Worm (Caenorhabditis elegans) whole organism, midembryonic: ENCODE measurements around the gene atgl-1.

Experiments
- T22C8.4 ChIP-seq: fragments of 200-800 bp; sonication (Bioruptor generic); IDR thresholded peaks from 2 replicates; pipeline ENCODE4 v1.3.6; 2022; ENCODE audit warnings: missing genetic modification characterization, missing compliant biosample characterization
- cog-1 ChIP-seq: sonication (generic microtip); optimal IDR thresholded peaks from 2 replicates; lab custom pipeline; 2016; ENCODE audit warnings: missing genetic modification characterization, missing compliant biosample characterization
- flt-1 ChIP-seq: fragments of 200-800 bp; sonication (Bioruptor generic); IDR thresholded peaks from 2 replicates; pipeline ENCODE4 v1.3.6; 2022; ENCODE audit warnings: missing genetic modification characterization, missing compliant biosample characterization
- klf-2 ChIP-seq: fragments of 200-800 bp; sonication (Bioruptor generic); conservative IDR thresholded peaks from 2 replicates; pipeline ENCODE4 v1.3.6; 2022; ENCODE audit warnings: missing genetic modification reagents, missing genetic modification characterization, missing compliant biosample characterization
- med-1 ChIP-seq: sonication (generic microtip); optimal IDR thresholded peaks from 2 replicates; lab custom pipeline; 2017; ENCODE audit warnings: missing genetic modification characterization, mild to moderate bottlenecking, missing compliant biosample characterization, antibody characterized with exemption, missing genetic modification reagents; ENCODE audit not compliant: insufficient read depth
- ref-1 ChIP-seq: fragments of 200-800 bp; sonication (Bioruptor generic); conservative IDR thresholded peaks from 2 replicates; pipeline ENCODE4 v1.3.6; 2022; ENCODE audit warnings: missing genetic modification reagents, missing genetic modification characterization, missing compliant biosample characterization
- tab-1 ChIP-seq: fragments of 200-800 bp; sonication (Bioruptor generic); IDR thresholded peaks from 2 replicates; pipeline ENCODE4 v1.3.6; 2022; ENCODE audit warnings: missing genetic modification characterization, missing compliant biosample characterization
- ztf-23 ChIP-seq: fragments of 200-800 bp; sonication (Bioruptor generic); IDR thresholded peaks from 2 replicates; pipeline ENCODE4 v1.3.6; 2022; ENCODE audit warnings: missing genetic modification reagents, missing genetic modification characterization, missing compliant biosample characterization
- ztf-29 ChIP-seq: fragments of 200-800 bp; sonication (Bioruptor generic); IDR thresholded peaks from 2 replicates; pipeline ENCODE4 v1.3.6; 2022; ENCODE audit warnings: missing genetic modification reagents, missing genetic modification characterization, missing compliant biosample characterization

atgl-1 gene

DNA sequence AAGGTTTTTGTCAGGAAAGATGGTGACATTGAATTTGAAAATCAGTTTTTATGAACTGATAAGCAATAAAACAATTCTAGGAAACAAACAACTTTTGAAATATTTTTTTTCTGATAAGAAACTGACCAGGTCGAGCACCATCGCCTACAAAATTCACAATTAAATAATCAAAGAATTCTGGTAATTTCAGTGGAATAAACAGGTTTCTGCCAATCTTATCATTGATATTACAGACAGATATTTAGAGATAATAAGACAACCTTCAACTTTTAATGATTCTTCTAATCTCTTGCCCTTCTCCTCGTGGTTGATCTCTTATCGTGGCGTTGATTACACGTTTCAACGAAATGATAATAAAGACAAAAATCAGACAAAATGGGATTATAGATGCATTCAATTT, 22.9 kb downstream of the atgl-1 start:
- TF ChIP-seq ref-1 (GFP tag; lab: Robert Waterston, UW) (no peak), flt-1 (GFP tag; lab: Robert Waterston, UW) (no peak), ztf-29 (no peak), T22C8.4 (no peak), tab-1 (GFP tag; lab: Robert Waterston, UW) (no peak), med-1 (GFP tag; lab: Kevin White, UChicago) (no peak), ztf-23 (GFP tag; lab: Robert Waterston, UW) (no peak)

DNA sequence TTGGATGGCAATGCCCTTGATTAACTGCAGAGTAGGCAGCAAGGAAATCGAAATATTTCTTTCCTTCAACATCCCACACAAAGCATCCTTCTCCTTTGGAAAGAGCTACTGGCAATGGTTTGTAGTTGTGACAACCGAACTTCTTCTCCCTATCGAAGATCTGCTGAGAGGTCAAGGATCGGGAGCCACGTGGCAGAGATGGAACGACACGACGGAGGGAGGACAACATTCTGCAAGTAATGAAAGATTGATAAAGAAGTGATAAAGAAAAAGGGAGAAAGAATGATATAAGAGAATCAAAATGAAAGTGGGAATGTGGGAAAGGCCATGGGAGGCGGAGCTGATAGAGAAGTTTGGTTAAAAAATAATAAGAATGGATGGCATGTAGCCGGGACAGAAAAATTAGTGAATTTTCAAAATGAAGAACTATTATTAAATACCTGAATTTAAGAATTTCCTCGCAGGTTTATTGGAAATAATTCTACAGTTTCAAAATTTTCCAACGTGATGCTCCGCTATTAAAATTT, 23.5 kb downstream of the atgl-1 start, which contains the start of gene oatr-1:
Gene oatr-1 (minus strand): TSS at position 477 of the 527 bp plus-strand sequence.
- TF ChIP-seq flt-1 (GFP tag; lab: Robert Waterston, UW) (no peak), T22C8.4 (no peak), ztf-23 (GFP tag; lab: Robert Waterston, UW) (no peak), med-1 (GFP tag; lab: Kevin White, UChicago) (no peak), tab-1 (GFP tag; lab: Robert Waterston, UW) (no peak), cog-1 (tag; lab: Kevin White, UChicago) (no peak), ref-1 (GFP tag; lab: Robert Waterston, UW) (no peak), ztf-29 (no peak)

DNA sequence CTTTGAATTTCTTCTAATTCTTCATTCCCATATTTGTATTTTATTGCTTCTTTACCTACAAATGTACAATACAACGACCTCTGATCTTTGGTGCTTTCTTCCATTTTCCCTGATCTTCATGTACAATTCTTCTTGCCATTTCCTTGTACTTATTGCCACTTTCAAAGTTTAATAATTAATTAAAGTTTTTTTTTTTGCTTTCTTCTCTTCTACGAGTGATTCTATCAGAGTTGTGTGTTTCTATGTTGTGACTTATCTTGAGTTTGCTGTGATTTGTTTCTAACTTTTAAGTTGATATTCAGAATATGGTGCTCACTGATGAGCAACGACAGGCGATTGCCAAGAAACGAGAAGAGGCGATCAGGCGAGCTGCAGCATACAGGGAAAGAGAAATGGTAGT, 28.6 kb downstream of the atgl-1 start, which contains the start of gene smrc-1:
Gene smrc-1 (plus strand): TSS at position 301 of the 400 bp plus-strand sequence.
- TF ChIP-seq tab-1 (GFP tag; lab: Robert Waterston, UW) = no peak
- no peak for TF ChIP-seq ztf-29
- TF ChIP-seq ztf-23 (GFP tag; lab: Robert Waterston, UW) = no peak
- TF ChIP-seq T22C8.4 = no peak

DNA sequence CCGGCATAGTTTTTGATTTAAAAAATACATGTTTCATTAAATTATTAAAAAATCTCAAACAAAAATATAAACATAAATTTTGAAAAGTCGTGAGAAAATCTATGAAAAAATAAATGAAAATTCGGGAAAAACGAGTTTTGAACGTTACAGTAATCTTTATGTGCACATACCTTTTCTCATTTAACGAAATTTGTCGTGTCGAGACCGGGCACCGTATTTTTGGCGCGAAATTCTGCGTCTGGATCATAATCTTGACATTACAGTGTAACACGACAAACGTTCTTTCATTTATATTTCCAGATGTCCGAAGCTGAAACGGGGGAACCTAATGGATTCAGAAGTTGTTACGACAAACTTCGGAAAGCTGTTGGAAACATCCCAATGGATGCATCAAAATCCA, 29.7 kb downstream of the atgl-1 start, which contains the start of gene C16A3.2:
Gene C16A3.2 (plus strand): TSS at position 301 of the 400 bp plus-strand sequence.
- no peak for TF ChIP-seq med-1 (GFP tag; lab: Kevin White, UChicago)
- no peak for TF ChIP-seq cog-1 (tag; lab: Kevin White, UChicago)
- no peak for TF ChIP-seq tab-1 (GFP tag; lab: Robert Waterston, UW)
- TF ChIP-seq T22C8.4 = no peak
- TF ChIP-seq flt-1 (GFP tag; lab: Robert Waterston, UW) = no peak
- TF ChIP-seq ztf-23 (GFP tag; lab: Robert Waterston, UW) = no peak

DNA sequence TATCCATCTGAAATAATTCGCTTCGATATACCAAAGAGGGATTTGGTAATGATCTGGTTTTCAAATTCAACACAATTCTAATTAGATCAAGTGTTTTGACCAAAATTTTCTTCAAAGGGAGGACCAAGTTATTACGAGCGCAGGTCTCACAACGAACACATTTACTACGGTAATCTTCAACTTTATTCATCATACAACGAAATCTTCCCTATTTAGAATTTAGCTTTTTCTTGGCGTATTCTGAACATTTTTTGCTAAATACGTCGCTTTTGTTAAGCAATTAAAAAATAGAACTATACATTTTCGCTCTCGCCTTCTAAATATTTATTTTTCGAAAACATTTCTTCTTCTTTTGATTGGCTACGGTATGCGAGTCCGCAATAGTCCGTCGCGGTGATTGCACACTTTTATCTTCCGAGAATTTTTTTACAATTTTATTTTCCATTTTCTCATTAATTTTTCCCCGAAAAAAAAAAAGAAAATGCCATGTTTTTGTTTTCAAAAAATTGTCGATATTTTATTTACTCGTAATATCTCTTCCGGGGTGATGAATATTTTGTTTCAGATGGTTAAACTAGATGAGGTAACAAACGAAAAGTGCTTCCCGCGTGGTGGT, 36.2 kb downstream of the atgl-1 start, which contains the start of gene let-716:
Gene let-716 (plus strand): TSS at position 566 of the 616 bp plus-strand sequence.
- no peak for TF ChIP-seq ref-1 (GFP tag; lab: Robert Waterston, UW)

DNA sequence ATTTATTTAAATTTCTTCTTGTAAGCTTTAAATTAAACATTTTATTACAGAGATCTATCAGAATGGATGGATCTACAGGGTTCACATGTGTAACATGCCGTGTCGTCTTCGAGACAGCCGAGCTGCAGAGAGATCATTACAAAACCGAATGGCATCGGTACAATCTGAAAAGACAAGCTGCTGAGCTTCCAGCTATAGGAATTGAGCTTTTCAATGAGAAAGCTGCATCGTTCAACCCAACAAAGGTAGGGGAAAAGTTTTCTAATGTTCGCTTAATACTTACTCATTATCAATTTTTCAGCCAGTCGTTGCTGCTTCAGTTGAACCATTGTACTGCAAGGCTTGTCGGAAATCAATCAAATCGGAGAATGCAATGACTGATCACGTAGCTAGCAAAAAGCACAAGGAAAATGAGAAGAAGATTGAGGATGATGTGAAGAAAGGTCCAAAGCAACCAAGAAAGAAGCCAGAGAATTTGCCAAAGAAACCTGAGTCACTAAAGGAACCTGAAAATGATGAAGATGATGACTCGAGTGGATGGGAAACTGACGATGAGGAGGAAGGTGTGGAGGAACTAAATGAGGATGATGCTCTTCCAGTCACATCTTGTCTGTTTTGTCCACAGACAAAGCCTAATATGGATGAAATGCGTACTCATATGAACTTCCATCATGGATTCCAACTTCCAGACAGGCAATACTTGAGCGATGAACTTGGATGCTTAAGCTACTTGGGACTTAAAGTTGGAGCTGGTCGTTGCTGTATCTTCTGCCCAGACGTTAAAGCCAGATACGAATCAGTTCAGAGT, 37.5 kb downstream of the atgl-1 start, which contains the start of gene znf-622:
Gene znf-622 (plus strand): TSS at position 51 of the 808 bp plus-strand sequence.
- TF ChIP-seq ztf-23 (GFP tag; lab: Robert Waterston, UW) (no peak), med-1 (GFP tag; lab: Kevin White, UChicago) (no peak), flt-1 (GFP tag; lab: Robert Waterston, UW) (no peak), ref-1 (GFP tag; lab: Robert Waterston, UW) (no peak), tab-1 (GFP tag; lab: Robert Waterston, UW) (no peak), cog-1 (tag; lab: Kevin White, UChicago) (no peak), ztf-29 (no peak), klf-2 (GFP tag; lab: Robert Waterston, UW) (no peak), T22C8.4 (no peak)

DNA sequence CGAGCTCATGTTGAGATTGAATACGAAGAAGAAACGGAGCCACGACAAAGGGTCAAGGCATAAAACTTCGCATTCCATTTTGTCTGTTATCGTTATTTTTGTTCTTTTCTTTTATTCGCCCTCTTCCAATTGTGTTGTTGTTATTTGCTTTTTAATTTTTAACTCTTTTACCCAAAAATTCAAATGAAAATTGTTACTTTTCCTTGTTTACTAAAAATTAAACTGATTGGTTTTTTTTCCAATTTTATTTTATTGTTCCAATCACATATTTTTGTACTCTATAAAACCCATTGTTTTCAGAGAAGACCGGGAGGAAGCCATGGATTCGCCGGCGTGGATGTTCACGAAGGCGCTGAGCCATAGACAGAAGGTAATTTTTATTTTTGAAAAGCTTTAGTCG, 38.8 kb downstream of the atgl-1 start, which contains the start of gene C16A3.5:
Gene C16A3.5 (plus strand): TSS at position 301 of the 400 bp plus-strand sequence.
- no peak for TF ChIP-seq ztf-29
- TF ChIP-seq klf-2 (GFP tag; lab: Robert Waterston, UW) = no peak
- TF ChIP-seq flt-1 (GFP tag; lab: Robert Waterston, UW) = no peak
- no peak for TF ChIP-seq ref-1 (GFP tag; lab: Robert Waterston, UW)
- no peak for TF ChIP-seq tab-1 (GFP tag; lab: Robert Waterston, UW)
- no peak for TF ChIP-seq med-1 (GFP tag; lab: Kevin White, UChicago)
- TF ChIP-seq ztf-23 (GFP tag; lab: Robert Waterston, UW) = no peak
- TF ChIP-seq cog-1 (tag; lab: Kevin White, UChicago) = no peak
- no peak for TF ChIP-seq T22C8.4

DNA sequence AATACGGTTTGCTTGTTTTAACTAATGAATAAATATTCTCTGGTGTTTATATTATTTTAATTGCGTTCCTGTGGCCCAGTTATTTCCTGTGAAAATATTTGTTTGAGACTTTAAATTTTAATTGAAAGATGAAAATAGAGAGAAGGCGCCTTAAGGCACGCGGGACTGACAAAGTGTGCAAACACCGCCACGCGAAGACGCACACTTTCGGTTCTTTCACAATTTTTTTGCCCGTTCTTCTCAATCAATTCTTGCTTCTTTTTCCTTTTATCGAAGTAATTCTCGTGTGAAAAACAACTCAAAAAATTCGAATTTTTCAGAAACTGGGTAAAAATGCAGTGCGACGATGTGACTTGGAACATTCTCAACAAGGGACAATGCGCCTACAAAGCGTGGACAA, 40.1 kb downstream of the atgl-1 start, which contains the start of gene C16A3.6:
Gene C16A3.6 (plus strand): TSS at position 84 of the 400 bp plus-strand sequence.
- TF ChIP-seq flt-1 (GFP tag; lab: Robert Waterston, UW) = peak; percentile 63; the same call in 1 of the 2 replicates
- TF ChIP-seq ref-1 (GFP tag; lab: Robert Waterston, UW) = no peak

DNA sequence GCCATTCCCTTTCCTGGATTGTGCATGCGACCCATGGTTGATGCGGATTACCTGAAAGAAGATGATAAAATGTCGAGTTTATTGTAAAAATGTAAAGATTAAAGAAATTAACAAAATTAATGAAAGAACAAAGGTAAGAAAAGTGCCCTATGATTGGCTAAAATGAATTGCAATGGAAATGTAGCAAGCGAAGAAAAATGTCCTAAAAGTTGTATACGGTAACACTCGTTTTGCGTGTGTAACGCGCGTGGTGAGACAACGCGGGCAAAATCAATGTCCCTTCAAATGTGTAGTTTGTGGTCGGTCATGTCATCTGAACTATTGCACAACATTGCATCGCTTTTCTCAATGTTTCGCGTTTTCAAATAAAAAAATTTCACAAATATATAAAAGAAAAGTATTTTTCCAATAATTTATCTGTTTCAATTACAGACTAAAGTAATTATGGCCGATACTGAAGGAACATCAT, 44.3 kb downstream of the atgl-1 start, which contains the start of the genes rps-13 and nfx-1:
Gene rps-13 (minus strand): TSS at position 51 of the 469 bp plus-strand sequence.
Gene nfx-1 (plus strand): TSS at position 433 of the 469 bp plus-strand sequence.
- TF ChIP-seq med-1 (GFP tag; lab: Kevin White, UChicago) (no peak), flt-1 (GFP tag; lab: Robert Waterston, UW) (peak; percentile 72), T22C8.4 (no peak), ref-1 (GFP tag; lab: Robert Waterston, UW) (no peak), klf-2 (GFP tag; lab: Robert Waterston, UW) (no peak), ztf-29 (no peak), tab-1 (GFP tag; lab: Robert Waterston, UW) (no peak), ztf-23 (GFP tag; lab: Robert Waterston, UW) (no peak), cog-1 (tag; lab: Kevin White, UChicago) (peak; percentile 65)
